Worm (Caenorhabditis elegans) whole organism, L4/young adult: ENCODE measurements around the gene F44G4.3.

Experiments used
- W03F9.2 ChIP-seq: fragments of 150-350 bp; optimal IDR thresholded peaks from 2 replicates; lab custom pipeline; 2014; ENCODE audit warnings: missing biosample characterization, missing genetic modification characterization
- dao-5 ChIP-seq: sonication (generic microtip); optimal IDR thresholded peaks from 2 replicates; lab custom pipeline; 2016; ENCODE audit warnings: missing genotype, missing genetic modification characterization, moderate library complexity, missing compliant biosample characterization
- him-1 ChIP-seq: sonication (generic microtip); optimal IDR thresholded peaks from 2 replicates; lab custom pipeline; 2016; ENCODE audit warnings: missing genotype, missing genetic modification reagents, missing genetic modification characterization, missing compliant biosample characterization

DNA sequence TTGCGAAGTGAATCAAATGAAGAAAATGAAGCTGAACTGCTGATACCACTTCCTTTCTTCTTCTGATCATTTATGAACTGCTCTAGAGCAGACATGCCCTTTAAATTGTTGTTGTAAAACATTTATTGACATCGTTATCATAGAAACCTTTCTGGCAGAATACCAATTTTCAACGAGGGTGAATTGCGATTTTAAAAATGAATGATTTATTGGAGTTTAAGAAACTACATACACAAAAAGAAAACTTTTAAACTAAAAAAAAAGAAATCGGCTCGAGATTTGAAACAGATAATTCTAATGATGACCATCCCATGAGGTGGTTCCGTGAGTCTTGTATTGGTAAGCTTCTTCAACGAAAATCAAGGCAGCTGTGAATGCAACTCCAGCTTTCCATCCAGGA is 33.4 kb downstream of the F44G4.3 start, which contains the start of gene sftd-3:
- TF ChIP-seq W03F9.2 (tag; lab: Kevin White, UChicago), result no peak
- TF ChIP-seq him-1, result no peak
- no peak for TF ChIP-seq dao-5
